Worm (Caenorhabditis elegans): ENCODE measurements around the gene B0244.6.

DNA sequence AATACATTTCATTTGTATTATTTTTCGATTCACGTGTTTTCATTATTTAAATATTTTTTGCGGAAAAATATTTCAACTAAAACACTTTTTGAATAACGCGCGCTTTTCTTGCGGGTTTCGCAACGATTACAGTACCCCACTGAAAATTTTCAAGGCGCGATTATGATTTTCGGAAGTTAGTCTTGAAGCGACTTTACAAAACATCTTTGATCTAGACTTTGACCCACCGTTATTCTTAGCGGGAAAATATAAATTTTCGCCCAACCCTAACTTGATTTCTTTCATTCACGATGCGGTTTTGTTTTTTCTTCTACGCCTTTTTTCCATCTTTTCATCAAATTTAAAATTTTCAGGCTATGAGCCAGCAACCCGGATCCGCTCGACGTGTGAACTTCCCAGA is 10.0 kb upstream of the B0244.6 start, which contains the start of gene egg-1:
- no peak for TF ChIP-seq ceh-9 (tag; optimal IDR thresholded peaks at IDR 0.05)
- TF ChIP-seq nhr-43 (tag; optimal IDR thresholded peaks at IDR 0.05; ENCODE audit: poor library complexity, severe bottlenecking) = no peak
- no peak for TF ChIP-seq nfya-1 (tag; optimal IDR thresholded peaks at IDR 0.05; ENCODE audit: insufficient read depth)
